Worm (Caenorhabditis elegans) whole organism, L2 larva: Measurements from ENCODE around the gene B0244.9.

Experiments used
- aly-2 ChIP-seq: fragments of 150-350 bp; optimal IDR thresholded peaks from 2 replicates; lab custom pipeline; 2014; ENCODE audit warnings: missing biosample characterization, missing genetic modification characterization
- ceh-16 ChIP-seq: fragments of 150-350 bp; optimal IDR thresholded peaks from 2 replicates; lab custom pipeline; 2014; ENCODE audit warnings: missing biosample characterization, missing genetic modification characterization
- egl-27 ChIP-seq: sonication (generic microtip); optimal IDR thresholded peaks from 3 replicates; lab custom pipeline; 2017; ENCODE audit warnings: missing biosample characterization, missing genetic modification reagents, missing genetic modification characterization
- lin-13 ChIP-seq: fragments of 150-350 bp; optimal IDR thresholded peaks from 2 replicates; lab custom pipeline; 2014; ENCODE audit warnings: missing biosample characterization, missing genetic modification reagents, missing genetic modification characterization
- unc-39 ChIP-seq: fragments of 150-350 bp; optimal IDR thresholded peaks from 2 replicates; lab custom pipeline; 2014; ENCODE audit warnings: missing biosample characterization, missing genetic modification characterization
- zag-1 ChIP-seq: fragments of 150-350 bp; optimal IDR thresholded peaks from 2 replicates; lab custom pipeline; 2014; ENCODE audit warnings: missing biosample characterization, missing genetic modification characterization

- no peak for TF ChIP-seq zag-1 (tag; lab: Kevin White, UChicago)
- TF ChIP-seq egl-27: no peak
- no peak for TF ChIP-seq aly-2 (tag; lab: Kevin White, UChicago)
- TF ChIP-seq lin-13 (GFP tag; lab: Kevin White, UChicago): peak; percentile 50
- TF ChIP-seq unc-39: no peak
- no peak for TF ChIP-seq ceh-16 (tag; lab: Kevin White, UChicago)
These were observed 32.7 kb downstream of the B0244.9 start, which contains the start of the genes lgg-3 and rgs-5 for ce11 chrIII:5697963-5698730.
